Worm (Caenorhabditis elegans): ENCODE measurements around the gene Y116F11A.1.
"Not testable (repeated sequence)": the region's sequence is repeated elsewhere in the genome, so short reads cannot be mapped to it uniquely, and the experiment has no call there.

Gene Y116F11A.1

ce11 chrV:19710514-19710913, 19.9 kb upstream of the Y116F11A.1 start, which contains the start of gene Y43F8C.15:
Y43F8C.15 (minus strand) TSS chrV:19710614.
- TF ChIP-seq sem-4, nhr-23, dmd-4 (tag; optimal IDR thresholded peaks at IDR 0.05): not testable (repeated sequence)

ce11 chrV:19711646-19712045, 18.7 kb upstream of the Y116F11A.1 start, which contains the start of gene Y43F8C.23:
Y43F8C.23 (minus strand) TSS chrV:19711746.
- not testable (repeated sequence) for TF ChIP-seq nhr-21, dmd-4, unc-39 (tag; optimal IDR thresholded peaks at IDR 0.05)

- TF ChIP-seq skn-1 (tag; optimal IDR thresholded peaks at IDR 0.05) (no peak), C34F6.9 (tag; optimal IDR thresholded peaks at IDR 0.05) (no peak), mbf-1 (tag; optimal IDR thresholded peaks at IDR 0.05) (no peak), ztf-1 (GFP tag; conservative IDR thresholded peaks at IDR 0.05) (no peak), ama-1 (optimal IDR thresholded peaks at IDR 0.05) (no peak), ztf-4 (tag; optimal IDR thresholded peaks at IDR 0.05) (no peak), unc-55 (GFP tag; optimal IDR thresholded peaks at IDR 0.05) (no peak), fos-1 (tag; optimal IDR thresholded peaks at IDR 0.05) (no peak), nhr-25 (tag; optimal IDR thresholded peaks at IDR 0.05) (no peak), peb-1 (tag; optimal IDR thresholded peaks at IDR 0.05) (no peak), dmd-4 (tag; optimal IDR thresholded peaks at IDR 0.05) (no peak), unc-62 (GFP tag; optimal IDR thresholded peaks at IDR 0.05) (no peak)
Observed at ce11 chrV:19715419-19715818, 15.0 kb upstream of the Y116F11A.1 start, which contains the start of gene Y43F8C.16. Y43F8C.16 (minus strand) TSS chrV:19715519.

- TF ChIP-seq lin-39 (tag; optimal IDR thresholded peaks at IDR 0.05) (no peak), blmp-1 (tag; optimal IDR thresholded peaks at IDR 0.05; ENCODE audit: insufficient read depth) (no peak), ceh-82 (tag; optimal IDR thresholded peaks at IDR 0.05) (no peak), ztf-4 (tag; optimal IDR thresholded peaks at IDR 0.05) (no peak), mab-5 (tag; optimal IDR thresholded peaks at IDR 0.05) (no peak), dmd-4 (tag; optimal IDR thresholded peaks at IDR 0.05) (no peak), nhr-10 (tag; optimal IDR thresholded peaks at IDR 0.05) (no peak), ztf-11 (tag; optimal IDR thresholded peaks at IDR 0.05) (no peak), egl-27 (tag; optimal IDR thresholded peaks at IDR 0.05) (no peak), Y55F3AM.14 (GFP tag; optimal IDR thresholded peaks at IDR 0.05) (no peak), nhr-21 (tag; optimal IDR thresholded peaks at IDR 0.05) (no peak), crh-2 (tag; optimal IDR thresholded peaks at IDR 0.05) (no peak), sem-4 (tag; optimal IDR thresholded peaks at IDR 0.05) (no peak), sma-3 (GFP tag; optimal IDR thresholded peaks at IDR 0.05) (no peak), lin-13 (GFP tag; optimal IDR thresholded peaks at IDR 0.05) (no peak), zag-1 (tag; optimal IDR thresholded peaks at IDR 0.05) (no peak), elt-3 (tag; optimal IDR thresholded peaks at IDR 0.05) (no peak), lsy-2 (tag; optimal IDR thresholded peaks at IDR 0.05) (no peak), nhr-11 (tag; optimal IDR thresholded peaks at IDR 0.05) (no peak), nhr-25 (tag; optimal IDR thresholded peaks at IDR 0.05) (no peak)
Observed at ce11 chrV:19715847-19716246, 14.5 kb upstream of the Y116F11A.1 start, which contains the start of gene Y43F8C.17. Y43F8C.17 (plus strand) TSS chrV:19716147.

ce11 chrV:19717933-19718332, 12.4 kb upstream of the Y116F11A.1 start:
- TF ChIP-seq nhr-12 (tag; optimal IDR thresholded peaks at IDR 0.05) (no peak), ztf-1 (GFP tag; conservative IDR thresholded peaks at IDR 0.05) (no peak), sma-3 (GFP tag; optimal IDR thresholded peaks at IDR 0.05) (no peak), nhr-129 (tag; optimal IDR thresholded peaks at IDR 0.05) (no peak), egl-27 (tag; optimal IDR thresholded peaks at IDR 0.05) (no peak), unc-62 (GFP tag; optimal IDR thresholded peaks at IDR 0.05) (no peak), ceh-82 (tag; optimal IDR thresholded peaks at IDR 0.05) (no peak), fos-1 (tag; optimal IDR thresholded peaks at IDR 0.05) (no peak), unc-39 (tag; optimal IDR thresholded peaks at IDR 0.05) (no peak), skn-1 (tag; optimal IDR thresholded peaks at IDR 0.05) (no peak), dmd-4 (tag; optimal IDR thresholded peaks at IDR 0.05) (no peak), C34F6.9 (tag; optimal IDR thresholded peaks at IDR 0.05) (no peak), gmeb-1 (tag; optimal IDR thresholded peaks at IDR 0.05) (no peak)
